Fruit fly (Drosophila melanogaster) whole organism, embryonic: ENCODE measurements around the gene smo.
A peak's percentile ranks its signal among the peaks of the same experiment; 100 is the strongest.

Experiments used
- CG10274 ChIP-seq: fragments of 200-800 bp; sonication (Bioruptor generic); optimal IDR thresholded peaks from 3 replicates; lab custom pipeline; 2017; ENCODE audit warnings: missing biosample characterization, mild to moderate bottlenecking, missing genetic modification characterization
- CG10321 ChIP-seq: fragments of 200-800 bp; sonication (Bioruptor generic); IDR thresholded peaks from 2 replicates; pipeline ENCODE4 v1.3.6; 2022; ENCODE audit warnings: missing biosample characterization, missing genetic modification characterization
- CG10462 ChIP-seq: fragments of 200-800 bp; sonication (Bioruptor generic); optimal IDR thresholded peaks from 2 replicates; lab custom pipeline; 2016; ENCODE audit warnings: missing biosample characterization, missing genetic modification characterization
- CG11723 ChIP-seq: fragments of 200-800 bp; sonication (Bioruptor generic); optimal IDR thresholded peaks from 2 replicates; lab custom pipeline; 2017; ENCODE audit warnings: missing biosample characterization, mild to moderate bottlenecking, missing genetic modification characterization
- CG12659 ChIP-seq: fragments of 200-800 bp; sonication (Bioruptor generic); optimal IDR thresholded peaks from 3 replicates; lab custom pipeline; 2017; ENCODE audit warnings: mild to moderate bottlenecking, missing biosample characterization, missing genetic modification reagents, missing genetic modification characterization
- CG15269 ChIP-seq: fragments of 200-800 bp; sonication (Bioruptor generic); optimal IDR thresholded peaks from 2 replicates; lab custom pipeline; 2018; ENCODE audit warnings: missing biosample characterization, mild to moderate bottlenecking, missing genetic modification characterization, moderate library complexity
- CG15514 ChIP-seq: fragments of 200-800 bp; sonication (Bioruptor generic); optimal IDR thresholded peaks from 3 replicates; lab custom pipeline; 2017; ENCODE audit warnings: missing biosample characterization, missing genetic modification characterization, mild to moderate bottlenecking, moderate library complexity, missing genetic modification reagents
- CG16779 ChIP-seq: fragments of 200-800 bp; sonication (Bioruptor generic); IDR thresholded peaks from 2 replicates; pipeline ENCODE4 v1.3.6; 2022; ENCODE audit warnings: missing biosample characterization, missing genetic modification characterization
- CG17186 ChIP-seq: fragments of 200-800 bp; sonication (Bioruptor generic); optimal IDR thresholded peaks from 3 replicates; lab custom pipeline; 2017; ENCODE audit warnings: missing biosample characterization, missing genetic modification reagents, missing genetic modification characterization
- CG30403 ChIP-seq: fragments of 200-800 bp; sonication (Bioruptor generic); optimal IDR thresholded peaks from 3 replicates; lab custom pipeline; 2016; ENCODE audit warnings: missing biosample characterization, missing genetic modification characterization
- CG31365 ChIP-seq: fragments of 200-800 bp; sonication (Bioruptor generic); optimal IDR thresholded peaks from 2 replicates; lab custom pipeline; 2018; ENCODE audit warnings: missing biosample characterization, mild to moderate bottlenecking, missing genetic modification characterization
- CG32767 ChIP-seq: fragments of 200-800 bp; sonication (Bioruptor generic); IDR thresholded peaks from 2 replicates; pipeline ENCODE4 v1.3.6; 2022; ENCODE audit warnings: missing biosample characterization, missing genetic modification characterization
- CG32772 ChIP-seq: fragments of 200-800 bp; sonication (Bioruptor generic); IDR thresholded peaks from 2 replicates; pipeline ENCODE4 v1.3.6; 2022; ENCODE audit warnings: missing biosample characterization, missing genetic modification characterization
- CG6765 ChIP-seq: fragments of 200-800 bp; sonication (Bioruptor generic); optimal IDR thresholded peaks from 3 replicates; lab custom pipeline; 2017; ENCODE audit warnings: missing biosample characterization, mild to moderate bottlenecking, missing genetic modification characterization
- CG8944 ChIP-seq: fragments of 200-800 bp; sonication (Bioruptor generic); optimal IDR thresholded peaks from 3 replicates; lab custom pipeline; 2016; ENCODE audit warnings: missing biosample characterization, missing genetic modification characterization
- Chrac-16 ChIP-seq: fragments of 200-800 bp; sonication (Bioruptor generic); optimal IDR thresholded peaks from 3 replicates; lab custom pipeline; 2016; ENCODE audit warnings: missing biosample characterization, missing genetic modification characterization
- Doc2 ChIP-seq: fragments of 200-800 bp; sonication (Bioruptor generic); IDR thresholded peaks from 2 replicates; pipeline ENCODE4 v1.3.6; 2022; ENCODE audit warnings: missing biosample characterization, missing genetic modification characterization
- E2f1 ChIP-seq: fragments of 200-800 bp; sonication (Bioruptor generic); IDR thresholded peaks from 2 replicates; pipeline ENCODE4 v1.3.6; 2022; ENCODE audit warnings: missing biosample characterization, missing genetic modification characterization
- Eip74EF ChIP-seq, 2 experiments: fragments of 200-800 bp in 1 of 2; fragments of >200 bp in 1 of 2; sonication (Bioruptor generic) in 1 of 2; optimal IDR thresholded peaks; 2 replicates each; lab custom pipeline; 2017 to 2019; ENCODE audit warnings: missing biosample characterization in 2 of 2, missing genetic modification characterization in 2 of 2, mild to moderate bottlenecking in 1 of 2, moderate library complexity in 1 of 2
- Fer1 ChIP-seq: fragments of 200-800 bp; sonication (Bioruptor generic); optimal IDR thresholded peaks from 2 replicates; lab custom pipeline; 2017; ENCODE audit warnings: missing biosample characterization, mild to moderate bottlenecking, missing genetic modification characterization
- HLH54F ChIP-seq: fragments of 200-800 bp; sonication (Bioruptor generic); optimal IDR thresholded peaks from 3 replicates; lab custom pipeline; 2016; ENCODE audit warnings: missing biosample characterization, missing genetic modification characterization
- Hr51 ChIP-seq, 2 experiments: fragments of 200-800 bp; sonication (Bioruptor generic); optimal IDR thresholded peaks; 2 replicates in 1 of 2; 3 replicates in 1 of 2; lab custom pipeline; 2016 to 2018; ENCODE audit warnings: missing biosample characterization in 2 of 2, missing genetic modification characterization in 2 of 2, mild to moderate bottlenecking in 1 of 2, moderate library complexity in 1 of 2
- Lpt ChIP-seq: fragments of >200 bp; optimal IDR thresholded peaks from 2 replicates; lab custom pipeline; 2018; ENCODE audit warnings: missing biosample characterization, missing genetic modification characterization
- Mad ChIP-seq: fragments of 200-800 bp; sonication (Bioruptor generic); optimal IDR thresholded peaks from 2 replicates; lab custom pipeline; 2016; ENCODE audit warnings: missing biosample characterization, missing genetic modification characterization
- Mes4 ChIP-seq: fragments of 200-800 bp; sonication (Bioruptor generic); optimal IDR thresholded peaks from 2 replicates; lab custom pipeline; 2016; ENCODE audit warnings: missing biosample characterization, missing genetic modification characterization
- Myb ChIP-seq: fragments of 200-800 bp; sonication (Bioruptor generic); optimal IDR thresholded peaks from 2 replicates; lab custom pipeline; 2016; ENCODE audit warnings: missing biosample characterization, missing genetic modification characterization
- NK7.1 ChIP-seq: fragments of 200-800 bp; sonication (Bioruptor generic); optimal IDR thresholded peaks from 3 replicates; lab custom pipeline; 2016; ENCODE audit warnings: missing biosample characterization, missing genetic modification characterization
- Optix ChIP-seq: fragments of 200-800 bp; sonication (Bioruptor generic); IDR thresholded peaks from 3 replicates; pipeline ENCODE4 v1.3.6; 2022; ENCODE audit warnings: missing biosample characterization, missing genetic modification characterization
- Rfx ChIP-seq: fragments of 200-800 bp; sonication (Bioruptor generic); IDR thresholded peaks from 2 replicates; pipeline ENCODE4 v1.3.6; 2022; ENCODE audit warnings: missing biosample characterization, missing genetic modification characterization
- Spps ChIP-seq: fragments of 200-800 bp; sonication (Bioruptor generic); optimal IDR thresholded peaks from 2 replicates; lab custom pipeline; 2018; ENCODE audit warnings: missing biosample characterization, mild to moderate bottlenecking, missing genetic modification characterization
- Sry-δ ChIP-seq: fragments of 200-800 bp; sonication (Bioruptor generic); optimal IDR thresholded peaks from 2 replicates; lab custom pipeline; 2016; ENCODE audit warnings: missing biosample characterization, missing genetic modification characterization
- Taf1 ChIP-seq: fragments of 200-800 bp; sonication (Bioruptor generic); IDR thresholded peaks from 2 replicates; pipeline ENCODE4 v1.3.6; 2022; ENCODE audit warnings: missing biosample characterization, missing genetic modification characterization
- Usf ChIP-seq: fragments of 200-800 bp; sonication (Bioruptor generic); optimal IDR thresholded peaks from 2 replicates; lab custom pipeline; 2017; ENCODE audit warnings: missing genotype, missing biosample characterization, missing genetic modification characterization
- Xbp1 ChIP-seq: fragments of 200-800 bp; sonication (Bioruptor generic); optimal IDR thresholded peaks from 3 replicates; lab custom pipeline; 2016; ENCODE audit warnings: missing biosample characterization, mild to moderate bottlenecking, missing genetic modification characterization
- ase ChIP-seq: fragments of 200-800 bp; sonication (Bioruptor generic); IDR thresholded peaks from 3 replicates; pipeline ENCODE4 v1.3.6; 2022; ENCODE audit warnings: missing biosample characterization, missing genetic modification characterization
- danr ChIP-seq: fragments of 200-800 bp; sonication (Bioruptor generic); IDR thresholded peaks from 2 replicates; pipeline ENCODE4 v1.3.6; 2022; ENCODE audit warnings: missing biosample characterization, missing genetic modification characterization
- dmrt11E ChIP-seq: fragments of 200-800 bp; sonication (Bioruptor generic); optimal IDR thresholded peaks from 3 replicates; lab custom pipeline; 2018; ENCODE audit warnings: missing biosample characterization, mild to moderate bottlenecking, missing genetic modification characterization, moderate library complexity
- dmrt99B ChIP-seq: fragments of 200-800 bp; sonication (Bioruptor generic); optimal IDR thresholded peaks from 2 replicates; lab custom pipeline; 2018; ENCODE audit warnings: missing biosample characterization, mild to moderate bottlenecking, missing genetic modification characterization, moderate library complexity
- dpn ChIP-seq, 2 experiments: fragments of 200-800 bp; sonication (Bioruptor generic); optimal IDR thresholded peaks; 3 replicates each; lab custom pipeline; 2016; ENCODE audit warnings: missing biosample characterization in 2 of 2, missing genetic modification characterization in 2 of 2
- ems ChIP-seq: fragments of 200-800 bp; sonication (Bioruptor generic); optimal IDR thresholded peaks from 3 replicates; lab custom pipeline; 2016; ENCODE audit warnings: missing biosample characterization, missing genetic modification characterization
- fu2 ChIP-seq: fragments of 200-800 bp; sonication (Bioruptor generic); optimal IDR thresholded peaks from 2 replicates; lab custom pipeline; 2016; ENCODE audit warnings: missing biosample characterization, missing genetic modification characterization
- jing ChIP-seq: fragments of 200-800 bp; sonication (Bioruptor generic); optimal IDR thresholded peaks from 2 replicates; lab custom pipeline; 2018; ENCODE audit warnings: missing biosample characterization, mild to moderate bottlenecking, missing genetic modification characterization
- jumu ChIP-seq: fragments of 200-800 bp; sonication (Bioruptor generic); optimal IDR thresholded peaks from 3 replicates; lab custom pipeline; 2016; ENCODE audit warnings: missing biosample characterization, missing genetic modification characterization
- nerfin-1 ChIP-seq: fragments of 200-800 bp; sonication (Bioruptor generic); optimal IDR thresholded peaks from 3 replicates; lab custom pipeline; 2019; ENCODE audit warnings: missing biosample characterization, mild to moderate bottlenecking, missing genetic modification characterization, moderate library complexity
- nom ChIP-seq: fragments of 200-800 bp; sonication (Bioruptor generic); optimal IDR thresholded peaks from 2 replicates; lab custom pipeline; 2017; ENCODE audit warnings: missing biosample characterization, missing genetic modification characterization, mild to moderate bottlenecking, moderate library complexity, missing genetic modification reagents
- odd ChIP-seq: fragments of 200-800 bp; sonication (Bioruptor generic); optimal IDR thresholded peaks from 2 replicates; lab custom pipeline; 2017; ENCODE audit warnings: missing biosample characterization, mild to moderate bottlenecking, missing genetic modification characterization
- onecut ChIP-seq: fragments of 200-800 bp; sonication (Bioruptor generic); IDR thresholded peaks from 2 replicates; pipeline ENCODE4 v1.3.6; 2022; ENCODE audit warnings: missing biosample characterization, missing genetic modification characterization
- prd ChIP-seq, 3 experiments: fragments of >200 bp in 2 of 3; fragments of 200-800 bp in 1 of 3; sonication (Bioruptor generic) in 1 of 3; optimal IDR thresholded peaks in 2 of 3; IDR thresholded peaks in 1 of 3; 2 replicates in 2 of 3; 3 replicates in 1 of 3; pipeline versions ENCODE4 v1.3.6 to Lab custom; 2017 to 2022; ENCODE audit warnings: missing biosample characterization in 1 of 3, missing genetic modification characterization in 1 of 3
- sens-2 ChIP-seq: fragments of 200-800 bp; sonication (Bioruptor generic); IDR thresholded peaks from 2 replicates; pipeline ENCODE4 v1.3.6; 2022; ENCODE audit warnings: missing biosample characterization, missing genetic modification characterization
- slou ChIP-seq: fragments of 200-800 bp; sonication (Bioruptor generic); optimal IDR thresholded peaks from 3 replicates; lab custom pipeline; 2016; ENCODE audit warnings: missing biosample characterization, missing genetic modification characterization

Gene smo

dm6 chr2L:283071-283482, 5.7 kb downstream of the smo start, which contains the start of gene CG11601 (continued):
- TF ChIP-seq CG10274 (no peak), CG10321 (no peak), Spps (tag; lab: Kevin White, UChicago) (no peak), Mes4 (GFP tag; lab: Kevin White, UChicago) (peak; percentile 20), dmrt99B (tag; lab: Kevin White, UChicago) (no peak), CG32772 (0 out of 2 replicates have a peak, but pooled peaks have one; percentile 22), Eip74EF (GFP tag; optimal IDR thresholded peaks at IDR 0.05; lab: Kevin White, UChicago) (peak in 1 of 2 experiments; percentile 57), CG32767 (GFP tag; lab: Robert Waterston, UW) (0 out of 2 replicates have a peak, but pooled peaks have one; percentile 27), CG8944 (GFP tag; lab: Kevin White, UChicago) (no peak), Chrac-16 (GFP tag; lab: Kevin White, UChicago) (peak; percentile 4), odd (GFP tag; lab: Kevin White, UChicago) (no peak), Sry-δ (GFP tag; lab: Kevin White, UChicago) (peak; percentile 77), CG15514 (GFP tag; lab: Kevin White, UChicago) (peak; percentile 80), ems (GFP tag; lab: Kevin White, UChicago) (no peak), CG16779 (GFP tag; lab: Robert Waterston, UW) (no peak), Usf (GFP tag; lab: Kevin White, UChicago) (no peak), Xbp1 (GFP tag; lab: Kevin White, UChicago) (peak; percentile 30), Lpt (GFP tag; lab: Kevin White, UChicago) (no peak), nom (peak; percentile 84), Fer1 (GFP tag; lab: Kevin White, UChicago) (peak; percentile 29), ase (no peak), Mad (GFP tag; lab: Kevin White, UChicago) (peak; percentile 26), jumu (GFP tag; lab: Kevin White, UChicago) (no peak), sens-2 (GFP tag; lab: Robert Waterston, UW) (no peak), nerfin-1 (tag; lab: Kevin White, UChicago) (peak; percentile 10), CG15269 (tag; lab: Kevin White, UChicago) (no peak), CG12659 (peak; percentile 49), dmrt11E (peak; percentile 1), danr (GFP tag; lab: Robert Waterston, UW) (0 out of 2 replicates have a peak, but pooled peaks have one; percentile 11), CG17186 (GFP tag; lab: Kevin White, UChicago) (no peak), CG31365 (tag; lab: Kevin White, UChicago) (peak; percentile 27), Rfx (peak; percentile 78), onecut (GFP tag; lab: Robert Waterston, UW) (peak; percentile 47), CG11723 (GFP tag; lab: Kevin White, UChicago) (no peak), Doc2 (GFP tag; lab: Robert Waterston, UW) (0 out of 2 replicates have a peak, but pooled peaks have one; percentile 25), Taf1 (GFP tag; lab: Robert Waterston, UW) (no peak), NK7.1 (GFP tag; lab: Kevin White, UChicago) (no peak), slou (GFP tag; lab: Kevin White, UChicago) (no peak), E2f1 (GFP tag; lab: Robert Waterston, UW) (no peak), dpn (GFP tag; optimal IDR thresholded peaks at IDR 0.05; lab: Kevin White, UChicago) (peak in 1 of 2 experiments; percentile 29), fu2 (GFP tag; lab: Kevin White, UChicago) (peak; percentile 39), jing (GFP tag; lab: Kevin White, UChicago) (no peak), Optix (GFP tag; lab: Robert Waterston, UW) (no peak), Hr51 (GFP tag; optimal IDR thresholded peaks at IDR 0.05; lab: Kevin White, UChicago) (peak in 1 of 2 experiments; percentile 9), CG10462 (GFP tag; lab: Kevin White, UChicago) (no peak), CG30403 (peak; percentile 59), HLH54F (peak; percentile 34), CG6765 (GFP tag; lab: Kevin White, UChicago) (no peak), Myb (GFP tag; lab: Kevin White, UChicago) (peak; percentile 58), prd (optimal IDR thresholded peaks at IDR 0.05; lab: Kevin White, UChicago) (no peak), prd (GFP tag; IDR thresholded peaks at IDR 0.05; lab: Robert Waterston, UW) (0 out of 3 replicates have a peak, but pooled peaks have one; percentile 43)
